Worm (Caenorhabditis elegans): ENCODE results near the gene C04B4.5.

C04B4.5 gene

ce11 chrX:12252189-12252588 is 36.0 kb downstream of the C04B4.5 start:
- TF ChIP-seq egl-44 (GFP tag; IDR thresholded peaks at IDR 0.05) = no peak
- no peak for TF ChIP-seq ztf-26 (tag; optimal IDR thresholded peaks at IDR 0.05)
- no peak for TF ChIP-seq ccch-3 (GFP tag; optimal IDR thresholded peaks at IDR 0.05)
- no peak for TF ChIP-seq F37B4.10 (GFP tag; IDR thresholded peaks at IDR 0.05)

ce11 chrX:12248140-12248539 is 40.0 kb downstream of the C04B4.5 start:
- TF ChIP-seq mxl-1 (tag; optimal IDR thresholded peaks at IDR 0.05) (no peak), mcd-1 (GFP tag; IDR thresholded peaks at IDR 0.05) (no peak)

ce11 chrX:12242902-12243301 is 45.3 kb downstream of the C04B4.5 start:
- TF ChIP-seq nhr-80 (tag; optimal IDR thresholded peaks at IDR 0.05) = peak; percentile 82
- no peak for TF ChIP-seq lin-40 (tag; optimal IDR thresholded peaks at IDR 0.05)

- peak; percentile 68 for TF ChIP-seq nhr-80 (tag; optimal IDR thresholded peaks at IDR 0.05)
- TF ChIP-seq attf-6 (GFP tag; IDR thresholded peaks at IDR 0.05) = no peak
Measured at ce11 chrX:12241457-12241856, 46.7 kb downstream of the C04B4.5 start, which contains the start of gene cest-3. TSS of gene cest-3 (plus strand) at chrX:12241646.
